Fruit fly (Drosophila melanogaster) whole organism, embryonic: ENCODE measurements around the gene brn.
A peak's percentile ranks its signal among the peaks of the same experiment; 100 is the strongest.

Experiments used
- Bdp1 ChIP-seq: fragments of 200-800 bp; sonication (Bioruptor generic); optimal IDR thresholded peaks from 3 replicates; lab custom pipeline; 2016; ENCODE audit warnings: missing biosample characterization, missing genetic modification characterization
- Bgb ChIP-seq: fragments of 200-800 bp; sonication (Bioruptor generic); IDR thresholded peaks from 2 replicates; pipeline ENCODE4 v1.3.6; 2022; ENCODE audit warnings: missing biosample characterization, missing genetic modification characterization; ENCODE audit not compliant: partially characterized antibody
- CG11093 ChIP-seq: fragments of 200-800 bp; sonication (Bioruptor generic); IDR thresholded peaks from 3 replicates; pipeline ENCODE4 v1.3.6; 2022; ENCODE audit warnings: missing biosample characterization, missing genetic modification characterization
- CG1233 ChIP-seq: fragments of 200-800 bp; sonication (Bioruptor generic); optimal IDR thresholded peaks from 4 replicates; lab custom pipeline; 2018; ENCODE audit warnings: missing biosample characterization, mild to moderate bottlenecking, missing genetic modification characterization
- CG12659 ChIP-seq: fragments of 200-800 bp; sonication (Bioruptor generic); optimal IDR thresholded peaks from 3 replicates; lab custom pipeline; 2017; ENCODE audit warnings: mild to moderate bottlenecking, missing biosample characterization, missing genetic modification reagents, missing genetic modification characterization
- CG15073 ChIP-seq: fragments of 200-800 bp; sonication (Bioruptor generic); optimal IDR thresholded peaks from 2 replicates; lab custom pipeline; 2016; ENCODE audit warnings: missing biosample characterization, missing genetic modification characterization
- CG17361 ChIP-seq: fragments of 200-800 bp; sonication (Bioruptor generic); IDR thresholded peaks from 3 replicates; pipeline ENCODE4 v1.3.6; 2022; ENCODE audit warnings: missing biosample characterization, missing genetic modification characterization
- CG2199 ChIP-seq: fragments of 200-800 bp; sonication (Bioruptor generic); IDR thresholded peaks from 3 replicates; pipeline ENCODE4 v1.3.6; 2022; ENCODE audit warnings: missing biosample characterization, missing genetic modification characterization
- CG2678 ChIP-seq: fragments of 200-800 bp; sonication (Bioruptor generic); optimal IDR thresholded peaks from 3 replicates; lab custom pipeline; 2019; ENCODE audit warnings: missing biosample characterization, mild to moderate bottlenecking, missing genetic modification characterization, moderate library complexity
- CG2889 ChIP-seq: fragments of 200-800 bp; sonication (Bioruptor generic); IDR thresholded peaks from 3 replicates; pipeline ENCODE4 v1.3.6; 2022; ENCODE audit warnings: missing biosample characterization, missing genetic modification characterization
- CG30020 ChIP-seq: fragments of 200-800 bp; optimal IDR thresholded peaks from 2 replicates; lab custom pipeline; 2019; ENCODE audit warnings: missing biosample characterization, mild to moderate bottlenecking, missing genetic modification characterization, moderate library complexity
- CG31224 ChIP-seq: fragments of 200-800 bp; sonication (Bioruptor generic); IDR thresholded peaks from 2 replicates; pipeline ENCODE4 v1.3.6; 2022; ENCODE audit warnings: missing biosample characterization, missing genetic modification characterization
- CG6689 ChIP-seq: fragments of 200-800 bp; sonication (Bioruptor generic); IDR thresholded peaks from 2 replicates; pipeline ENCODE4 v1.3.6; 2022; ENCODE audit warnings: missing biosample characterization, missing genetic modification characterization
- CG7271 ChIP-seq: fragments of 200-800 bp; sonication (Bioruptor generic); optimal IDR thresholded peaks from 2 replicates; lab custom pipeline; 2018; ENCODE audit warnings: missing biosample characterization, mild to moderate bottlenecking, missing genetic modification characterization, moderate library complexity
- CG7839 ChIP-seq: fragments of 200-800 bp; sonication (Bioruptor generic); optimal IDR thresholded peaks from 3 replicates; lab custom pipeline; 2018; ENCODE audit warnings: missing biosample characterization, mild to moderate bottlenecking, missing genetic modification characterization, moderate library complexity
- CG8359 ChIP-seq: fragments of 200-800 bp; sonication (Bioruptor generic); optimal IDR thresholded peaks from 2 replicates; lab custom pipeline; 2017; ENCODE audit warnings: missing biosample characterization, mild to moderate bottlenecking, missing genetic modification characterization, borderline replicate concordance
- CG9932 ChIP-seq: fragments of 200-800 bp; sonication (Bioruptor generic); IDR thresholded peaks from 2 replicates; pipeline ENCODE4 v1.3.6; 2022; ENCODE audit warnings: missing biosample characterization, missing genetic modification characterization
- E2f1 ChIP-seq: fragments of 200-800 bp; sonication (Bioruptor generic); IDR thresholded peaks from 2 replicates; pipeline ENCODE4 v1.3.6; 2022; ENCODE audit warnings: missing biosample characterization, missing genetic modification characterization
- Ets97D ChIP-seq: fragments of 200-800 bp; sonication (Bioruptor generic); optimal IDR thresholded peaks from 3 replicates; lab custom pipeline; 2016; ENCODE audit warnings: missing biosample characterization, missing genetic modification characterization
- Fer2 ChIP-seq: fragments of 200-800 bp; sonication (Bioruptor generic); optimal IDR thresholded peaks from 2 replicates; lab custom pipeline; 2018; ENCODE audit warnings: missing biosample characterization, mild to moderate bottlenecking, missing genetic modification characterization, moderate library complexity
- Med ChIP-seq: fragments of 200-800 bp; sonication (Bioruptor generic); peaks from one replicate; lab custom pipeline; 2016; ENCODE audit warnings: missing biosample characterization, missing genetic modification characterization, mild to moderate bottlenecking, inconsistent platforms, moderate library complexity
- Trl ChIP-seq, 3 experiments: fragments of >200 bp in 2 of 3; fragments of 200-800 bp in 1 of 3; sonication (Bioruptor generic) in 1 of 3; optimal IDR thresholded peaks; 2 replicates in 1 of 3; 3 replicates in 2 of 3; lab custom pipeline; 2016 to 2017; ENCODE audit warnings: missing biosample characterization in 1 of 3, missing genetic modification characterization in 1 of 3
- ato ChIP-seq: fragments of 200-800 bp; sonication (Bioruptor generic); IDR thresholded peaks from 2 replicates; pipeline ENCODE4 v1.3.6; 2022; ENCODE audit warnings: missing biosample characterization, missing genetic modification characterization; ENCODE audit not compliant: partially characterized antibody
- bcd ChIP-seq: fragments of 200-800 bp; sonication (Bioruptor generic); optimal IDR thresholded peaks from 2 replicates; lab custom pipeline; 2017; ENCODE audit warnings: missing biosample characterization, mild to moderate bottlenecking, missing genetic modification characterization
- br ChIP-seq: fragments of >200 bp; optimal IDR thresholded peaks from 2 replicates; lab custom pipeline; 2017
- caup ChIP-seq: fragments of 200-800 bp; sonication (Bioruptor generic); optimal IDR thresholded peaks from 3 replicates; lab custom pipeline; 2017; ENCODE audit warnings: missing biosample characterization, mild to moderate bottlenecking, missing genetic modification characterization, moderate library complexity; ENCODE audit not compliant: severe bottlenecking
- gce ChIP-seq: fragments of 200-800 bp; sonication (Bioruptor generic); IDR thresholded peaks from 3 replicates; pipeline ENCODE4 v1.3.6; 2022; ENCODE audit warnings: missing biosample characterization, missing genetic modification characterization
- gsb-n ChIP-seq: fragments of 200-800 bp; sonication (Bioruptor generic); optimal IDR thresholded peaks from 3 replicates; lab custom pipeline; 2018; ENCODE audit warnings: missing biosample characterization, mild to moderate bottlenecking, missing genetic modification characterization
- hth ChIP-seq: fragments of >200 bp; optimal IDR thresholded peaks from 2 replicates; lab custom pipeline; 2017; ENCODE audit warnings: inconsistent platforms
- insv ChIP-seq, 2 experiments: fragments of 200-800 bp; sonication (Bioruptor generic); optimal IDR thresholded peaks; 3 replicates each; lab custom pipeline; 2016 to 2018; ENCODE audit warnings: missing biosample characterization in 2 of 2, missing genetic modification characterization in 2 of 2
- kay ChIP-seq: fragments of 200-800 bp; sonication (Bioruptor generic); optimal IDR thresholded peaks from 2 replicates; lab custom pipeline; 2016; ENCODE audit warnings: missing biosample characterization, missing genetic modification characterization
- lmd ChIP-seq: fragments of 200-800 bp; sonication (Bioruptor generic); IDR thresholded peaks from 2 replicates; pipeline ENCODE4 v1.3.6; 2022; ENCODE audit warnings: missing biosample characterization, missing genetic modification characterization
- lov ChIP-seq, 2 experiments: fragments of 200-800 bp in 1 of 2; fragments of >200 bp in 1 of 2; sonication (Bioruptor generic) in 1 of 2; IDR thresholded peaks in 1 of 2; optimal IDR thresholded peaks in 1 of 2; 2 replicates in 1 of 2; 3 replicates in 1 of 2; pipeline versions ENCODE4 v1.3.6 to Lab custom; 2017 to 2022; ENCODE audit warnings: missing biosample characterization in 1 of 2, missing genetic modification characterization in 1 of 2
- nerfin-1 ChIP-seq: fragments of 200-800 bp; sonication (Bioruptor generic); optimal IDR thresholded peaks from 3 replicates; lab custom pipeline; 2019; ENCODE audit warnings: missing biosample characterization, mild to moderate bottlenecking, missing genetic modification characterization, moderate library complexity
- nom ChIP-seq: fragments of 200-800 bp; sonication (Bioruptor generic); optimal IDR thresholded peaks from 2 replicates; lab custom pipeline; 2017; ENCODE audit warnings: missing biosample characterization, missing genetic modification characterization, mild to moderate bottlenecking, moderate library complexity, missing genetic modification reagents
- peb ChIP-seq: fragments of 200-800 bp; sonication (Bioruptor generic); IDR thresholded peaks from 2 replicates; pipeline ENCODE4 v1.3.6; 2022; ENCODE audit warnings: missing biosample characterization, missing genetic modification characterization
- pho ChIP-seq: fragments of 200-800 bp; sonication (Bioruptor generic); optimal IDR thresholded peaks from 2 replicates; lab custom pipeline; 2016; ENCODE audit warnings: missing biosample characterization, missing genetic modification characterization
- ranshi ChIP-seq: fragments of 200-800 bp; sonication (Bioruptor generic); IDR thresholded peaks from 2 replicates; pipeline ENCODE4 v1.3.6; 2022; ENCODE audit warnings: missing biosample characterization, missing genetic modification characterization
- salm ChIP-seq: fragments of 200-800 bp; sonication (Bioruptor generic); optimal IDR thresholded peaks from 2 replicates; lab custom pipeline; 2018; ENCODE audit warnings: missing biosample characterization, mild to moderate bottlenecking, missing genetic modification characterization
- sqz ChIP-seq: fragments of 200-800 bp; sonication (Bioruptor generic); optimal IDR thresholded peaks from 3 replicates; lab custom pipeline; 2018; ENCODE audit warnings: missing biosample characterization, mild to moderate bottlenecking, missing genetic modification characterization
- tio ChIP-seq: fragments of 200-800 bp; sonication (Bioruptor generic); optimal IDR thresholded peaks from 2 replicates; lab custom pipeline; 2017; ENCODE audit warnings: missing biosample characterization, missing genetic modification characterization, inconsistent platforms
- vfl ChIP-seq: fragments of 200-800 bp; sonication (Bioruptor generic); optimal IDR thresholded peaks from 2 replicates; lab custom pipeline; 2016; ENCODE audit warnings: missing biosample characterization, missing genetic modification characterization
- vvl ChIP-seq: fragments of 200-800 bp; sonication (Bioruptor generic); IDR thresholded peaks from 2 replicates; pipeline ENCODE4 v1.3.6; 2022; ENCODE audit warnings: missing biosample characterization, missing genetic modification characterization

brn gene

dm6 chrX:4116834-4117736 lies 12.9 kb downstream of the brn start, which contains the start of the genes tyf and Tip60 (continued):
- TF ChIP-seq br (no peak), ato (GFP tag; lab: Robert Waterston, UW) (peak; percentile 71), Med (peak; percentile 78), vvl (GFP tag; lab: Robert Waterston, UW) (peak; percentile 11; the same call in 1 of the 2 replicates), Ets97D (GFP tag; lab: Kevin White, UChicago) (peak; percentile 25), CG2199 (0 out of 3 replicates have a peak, but pooled peaks have one; percentile 21), Bgb (peak; percentile 72), Trl (optimal IDR thresholded peaks at IDR 0.05; lab: Kevin White, UChicago) (no peak), Trl (GFP tag; optimal IDR thresholded peaks at IDR 0.05; lab: Kevin White, UChicago) (peak; percentile 27)

dm6 chrX:4119582-4119981 lies 15.4 kb downstream of the brn start:
- TF ChIP-seq sqz (GFP tag; lab: Kevin White, UChicago) (no peak), CG17361 (GFP tag; lab: Robert Waterston, UW) (no peak)
- TF ChIP-seq, all 482 proteins: peak for 0

dm6 chrX:4130632-4131031 lies 26.5 kb downstream of the brn start:
- TF ChIP-seq CG31224 (GFP tag; lab: Robert Waterston, UW), result peak; percentile 91

- no peak for TF ChIP-seq gce (GFP tag; lab: Robert Waterston, UW)
- no peak for TF ChIP-seq lov (optimal IDR thresholded peaks at IDR 0.05; lab: Kevin White, UChicago)
- no peak for TF ChIP-seq lov (GFP tag; IDR thresholded peaks at IDR 0.05; lab: Robert Waterston, UW)
- no peak for TF ChIP-seq CG6689 (GFP tag; lab: Robert Waterston, UW)
- TF ChIP-seq CG1233 (GFP tag; lab: Kevin White, UChicago), result no peak
- no peak for TF ChIP-seq CG30020 (tag; lab: Kevin White, UChicago)
- TF ChIP-seq CG12659 (GFP tag; lab: Kevin White, UChicago), result peak; percentile 39
- no peak for TF ChIP-seq kay
- TF ChIP-seq gsb-n (tag; lab: Kevin White, UChicago), result no peak
- TF ChIP-seq pho (GFP tag; lab: Kevin White, UChicago), result no peak
- no peak for TF ChIP-seq CG11093
- TF ChIP-seq CG9932, result no peak
- TF ChIP-seq bcd (GFP tag; lab: Kevin White, UChicago), result no peak
- no peak for TF ChIP-seq CG7271 (tag; lab: Kevin White, UChicago)
- TF ChIP-seq insv (GFP tag; optimal IDR thresholded peaks at IDR 0.05; lab: Kevin White, UChicago), result no peak
- no peak for TF ChIP-seq lmd (GFP tag; lab: Robert Waterston, UW)
- TF ChIP-seq nom (GFP tag; lab: Kevin White, UChicago), result no peak
- no peak for TF ChIP-seq caup (GFP tag; lab: Kevin White, UChicago)
- TF ChIP-seq nerfin-1 (tag; lab: Kevin White, UChicago), result no peak
- no peak for TF ChIP-seq E2f1
- no peak for TF ChIP-seq Bdp1
- no peak for TF ChIP-seq Fer2 (tag; lab: Kevin White, UChicago)
- no peak for TF ChIP-seq CG2678 (tag; lab: Kevin White, UChicago)
- no peak for TF ChIP-seq vfl
- TF ChIP-seq peb (GFP tag; lab: Robert Waterston, UW), result no peak
- TF ChIP-seq hth (lab: Kevin White, UChicago), result no peak
- no peak for TF ChIP-seq CG8359 (GFP tag; lab: Kevin White, UChicago)
- no peak for TF ChIP-seq CG2889
- no peak for TF ChIP-seq CG15073
- TF ChIP-seq CG7839 (tag; lab: Kevin White, UChicago), result no peak
- TF ChIP-seq tio (GFP tag; lab: Kevin White, UChicago), result no peak
- TF ChIP-seq salm (tag; lab: Kevin White, UChicago), result no peak
- no peak for TF ChIP-seq ranshi (GFP tag; lab: Robert Waterston, UW)
Measured at dm6 chrX:4131049-4131629, 27.0 kb downstream of the brn start, which contains the start of gene GlcAT-I. TSS of gene GlcAT-I (plus strand) at chrX:4131211.
